Fruit fly (Drosophila melanogaster) whole organism, embryonic: ENCODE data around the gene Jhbp14.

Source experiments
- Antp ChIP-seq: fragments of 200-800 bp; sonication (Bioruptor generic); optimal IDR thresholded peaks from 3 replicates; lab custom pipeline; 2016; ENCODE audit warnings: missing biosample characterization, missing genetic modification characterization
- Bgb ChIP-seq: fragments of 200-800 bp; sonication (Bioruptor generic); IDR thresholded peaks from 2 replicates; pipeline ENCODE4 v1.3.6; 2022; ENCODE audit warnings: missing biosample characterization, missing genetic modification characterization; ENCODE audit not compliant: partially characterized antibody
- CG10462 ChIP-seq: fragments of 200-800 bp; sonication (Bioruptor generic); optimal IDR thresholded peaks from 2 replicates; lab custom pipeline; 2016; ENCODE audit warnings: missing biosample characterization, missing genetic modification characterization
- CG10654 ChIP-seq: fragments of 200-800 bp; sonication (Bioruptor generic); optimal IDR thresholded peaks from 2 replicates; lab custom pipeline; 2016; ENCODE audit warnings: missing biosample characterization, missing genetic modification characterization
- CG14710 ChIP-seq: fragments of 200-800 bp; sonication (Bioruptor generic); optimal IDR thresholded peaks from 3 replicates; lab custom pipeline; 2019; ENCODE audit warnings: missing biosample characterization, mild to moderate bottlenecking, missing genetic modification characterization, moderate library complexity
- CG14965 ChIP-seq: fragments of 200-800 bp; sonication (Bioruptor generic); optimal IDR thresholded peaks from 2 replicates; lab custom pipeline; 2016; ENCODE audit warnings: missing biosample characterization, missing genetic modification characterization, borderline replicate concordance
- CG15696 ChIP-seq: fragments of 200-800 bp; sonication (Bioruptor generic); optimal IDR thresholded peaks from 2 replicates; lab custom pipeline; 2019; ENCODE audit warnings: missing biosample characterization, mild to moderate bottlenecking, missing genetic modification characterization, moderate library complexity
- CG2199 ChIP-seq: fragments of 200-800 bp; sonication (Bioruptor generic); IDR thresholded peaks from 3 replicates; pipeline ENCODE4 v1.3.6; 2022; ENCODE audit warnings: missing biosample characterization, missing genetic modification characterization
- CG33557 ChIP-seq: fragments of 200-800 bp; sonication (Bioruptor generic); optimal IDR thresholded peaks from 2 replicates; lab custom pipeline; 2019; ENCODE audit warnings: missing biosample characterization, mild to moderate bottlenecking, missing genetic modification characterization, moderate library complexity
- CG34422 ChIP-seq: fragments of 200-800 bp; sonication (Bioruptor generic); IDR thresholded peaks from 3 replicates; pipeline ENCODE4 v1.3.6; 2022; ENCODE audit warnings: missing biosample characterization, missing genetic modification characterization
- CG4707 ChIP-seq: fragments of 200-800 bp; sonication (Bioruptor generic); optimal IDR thresholded peaks from 2 replicates; lab custom pipeline; 2018; ENCODE audit warnings: missing biosample characterization, mild to moderate bottlenecking, missing genetic modification characterization, moderate library complexity
- CG6683 ChIP-seq: fragments of 200-800 bp; sonication (Bioruptor generic); optimal IDR thresholded peaks from 2 replicates; lab custom pipeline; 2017; ENCODE audit warnings: missing biosample characterization, mild to moderate bottlenecking, missing genetic modification characterization, missing genetic modification reagents
- CG7745 ChIP-seq: fragments of 200-800 bp; sonication (Bioruptor generic); optimal IDR thresholded peaks from 2 replicates; lab custom pipeline; 2018; ENCODE audit warnings: missing biosample characterization, mild to moderate bottlenecking, missing genetic modification characterization, moderate library complexity
- CG8089 ChIP-seq: fragments of 200-800 bp; sonication (Bioruptor generic); optimal IDR thresholded peaks from 3 replicates; lab custom pipeline; 2016; ENCODE audit warnings: missing biosample characterization, missing genetic modification characterization
- CG8944 ChIP-seq: fragments of 200-800 bp; sonication (Bioruptor generic); optimal IDR thresholded peaks from 3 replicates; lab custom pipeline; 2016; ENCODE audit warnings: missing biosample characterization, missing genetic modification characterization
- CG9215 ChIP-seq: fragments of 200-800 bp; sonication (Bioruptor generic); IDR thresholded peaks from 2 replicates; pipeline ENCODE4 v1.3.6; 2022; ENCODE audit warnings: missing biosample characterization, missing genetic modification characterization
- CTCF ChIP-seq: fragments of 200-800 bp; sonication (Bioruptor generic); optimal IDR thresholded peaks from 2 replicates; lab custom pipeline; 2017; ENCODE audit warnings: missing biosample characterization, mild to moderate bottlenecking, missing genetic modification characterization, moderate library complexity
- GATAe ChIP-seq: fragments of 200-800 bp; sonication (Bioruptor generic); conservative IDR thresholded peaks from 2 replicates; pipeline ENCODE4 v1.3.6; 2022; ENCODE audit warnings: missing biosample characterization, missing genetic modification characterization
- Gsc ChIP-seq: fragments of 200-800 bp; sonication (Bioruptor generic); IDR thresholded peaks from 2 replicates; pipeline ENCODE4 v1.3.6; 2022; ENCODE audit warnings: missing biosample characterization, missing genetic modification characterization
- Gug ChIP-seq: fragments of 200-800 bp; sonication (Bioruptor generic); IDR thresholded peaks from 4 replicates; pipeline ENCODE4 v1.3.6; 2022; ENCODE audit warnings: missing biosample characterization, missing genetic modification characterization
- HLH4C ChIP-seq: fragments of 200-800 bp; sonication (Bioruptor generic); IDR thresholded peaks from 3 replicates; pipeline ENCODE4 v1.3.6; 2022; ENCODE audit warnings: missing biosample characterization, missing genetic modification characterization; ENCODE audit not compliant: partially characterized antibody
- Hsf ChIP-seq: fragments of 200-800 bp; sonication (Bioruptor generic); optimal IDR thresholded peaks from 3 replicates; lab custom pipeline; 2016; ENCODE audit warnings: missing biosample characterization, missing genetic modification characterization
- Jarid2 ChIP-seq: fragments of 200-800 bp; sonication (Bioruptor generic); optimal IDR thresholded peaks from 3 replicates; lab custom pipeline; 2017; ENCODE audit warnings: mild to moderate bottlenecking, missing biosample characterization, missing genetic modification reagents, missing genetic modification characterization
- Med ChIP-seq: fragments of 200-800 bp; sonication (Bioruptor generic); peaks from one replicate; lab custom pipeline; 2016; ENCODE audit warnings: missing biosample characterization, missing genetic modification characterization, mild to moderate bottlenecking, inconsistent platforms, moderate library complexity
- Meics ChIP-seq: fragments of 200-800 bp; sonication (Bioruptor generic); optimal IDR thresholded peaks from 2 replicates; lab custom pipeline; 2017; ENCODE audit warnings: missing biosample characterization, mild to moderate bottlenecking, missing genetic modification characterization
- Neu2 ChIP-seq: fragments of 200-800 bp; sonication (Bioruptor generic); optimal IDR thresholded peaks from 3 replicates; lab custom pipeline; 2016; ENCODE audit warnings: missing biosample characterization, missing genetic modification characterization, borderline replicate concordance
- Side ChIP-seq: fragments of 200-800 bp; sonication (Bioruptor generic); optimal IDR thresholded peaks from 2 replicates; lab custom pipeline; 2016; ENCODE audit warnings: missing biosample characterization, missing genetic modification characterization
- Six4 ChIP-seq: fragments of 200-800 bp; sonication (Bioruptor generic); optimal IDR thresholded peaks from 2 replicates; lab custom pipeline; 2016; ENCODE audit warnings: missing biosample characterization, missing genetic modification characterization
- Sox102F ChIP-seq: fragments of 200-800 bp; sonication (Bioruptor generic); optimal IDR thresholded peaks from 2 replicates; lab custom pipeline; 2018; ENCODE audit warnings: missing biosample characterization, mild to moderate bottlenecking, missing genetic modification characterization, moderate library complexity
- Ssrp ChIP-seq: fragments of 200-800 bp; sonication (Bioruptor generic); optimal IDR thresholded peaks from 2 replicates; lab custom pipeline; 2018; ENCODE audit warnings: missing biosample characterization, mild to moderate bottlenecking, missing genetic modification characterization, moderate library complexity
- bsh ChIP-seq, 2 experiments: fragments of 200-800 bp; sonication (Bioruptor generic); optimal IDR thresholded peaks; 2 replicates each; lab custom pipeline; 2017 to 2018; ENCODE audit warnings: mild to moderate bottlenecking in 2 of 2, missing biosample characterization in 2 of 2, missing genetic modification characterization in 2 of 2, moderate library complexity in 1 of 2
- cas ChIP-seq: fragments of 200-800 bp; sonication (Bioruptor generic); IDR thresholded peaks from 2 replicates; pipeline ENCODE4 v1.3.6; 2022; ENCODE audit warnings: missing biosample characterization, missing genetic modification characterization
- chinmo ChIP-seq: fragments of 200-800 bp; sonication (Bioruptor generic); IDR thresholded peaks from 4 replicates; pipeline ENCODE4 v1.3.6; 2022; ENCODE audit warnings: missing biosample characterization, missing genetic modification characterization; ENCODE audit not compliant: partially characterized antibody
- crc ChIP-seq: fragments of 200-800 bp; sonication (Bioruptor generic); optimal IDR thresholded peaks from 2 replicates; lab custom pipeline; 2016; ENCODE audit warnings: missing biosample characterization, missing genetic modification characterization
- dmrt11E ChIP-seq: fragments of 200-800 bp; sonication (Bioruptor generic); optimal IDR thresholded peaks from 3 replicates; lab custom pipeline; 2018; ENCODE audit warnings: missing biosample characterization, mild to moderate bottlenecking, missing genetic modification characterization, moderate library complexity
- fu2 ChIP-seq: fragments of 200-800 bp; sonication (Bioruptor generic); optimal IDR thresholded peaks from 2 replicates; lab custom pipeline; 2016; ENCODE audit warnings: missing biosample characterization, missing genetic modification characterization
- hb ChIP-seq: fragments of 200-800 bp; sonication (Bioruptor generic); IDR thresholded peaks from 3 replicates; pipeline ENCODE4 v1.3.6; 2022; ENCODE audit warnings: missing biosample characterization, missing genetic modification characterization; ENCODE audit not compliant: partially characterized antibody
- nom ChIP-seq: fragments of 200-800 bp; sonication (Bioruptor generic); optimal IDR thresholded peaks from 2 replicates; lab custom pipeline; 2017; ENCODE audit warnings: missing biosample characterization, missing genetic modification characterization, mild to moderate bottlenecking, moderate library complexity, missing genetic modification reagents
- odd ChIP-seq: fragments of 200-800 bp; sonication (Bioruptor generic); optimal IDR thresholded peaks from 2 replicates; lab custom pipeline; 2017; ENCODE audit warnings: missing biosample characterization, mild to moderate bottlenecking, missing genetic modification characterization
- pho ChIP-seq: fragments of 200-800 bp; sonication (Bioruptor generic); optimal IDR thresholded peaks from 2 replicates; lab custom pipeline; 2016; ENCODE audit warnings: missing biosample characterization, missing genetic modification characterization
- phol ChIP-seq: fragments of 200-800 bp; sonication (Bioruptor generic); optimal IDR thresholded peaks from 3 replicates; lab custom pipeline; 2018; ENCODE audit warnings: missing biosample characterization, mild to moderate bottlenecking, missing genetic modification characterization, moderate library complexity
- pros ChIP-seq: fragments of 200-800 bp; sonication (Bioruptor generic); optimal IDR thresholded peaks from 3 replicates; lab custom pipeline; 2019; ENCODE audit warnings: missing biosample characterization, mild to moderate bottlenecking, missing genetic modification characterization, moderate library complexity
- scrt ChIP-seq: fragments of 200-800 bp; sonication (Bioruptor generic); optimal IDR thresholded peaks from 2 replicates; lab custom pipeline; 2018; ENCODE audit warnings: missing biosample characterization, mild to moderate bottlenecking, missing genetic modification characterization, moderate library complexity
- sisA ChIP-seq: fragments of 200-800 bp; sonication (Bioruptor generic); IDR thresholded peaks from 2 replicates; pipeline ENCODE4 v1.3.6; 2022; ENCODE audit warnings: missing biosample characterization, missing genetic modification characterization
- sob ChIP-seq: fragments of 200-800 bp; sonication (Bioruptor generic); IDR thresholded peaks from 2 replicates; pipeline ENCODE4 v1.3.6; 2022; ENCODE audit warnings: missing biosample characterization, missing genetic modification characterization
- sr ChIP-seq: fragments of 200-800 bp; sonication (Bioruptor generic); IDR thresholded peaks from 3 replicates; pipeline ENCODE4 v1.3.6; 2022; ENCODE audit warnings: missing biosample characterization, missing genetic modification characterization
- trh ChIP-seq: fragments of 200-800 bp; sonication (Bioruptor generic); optimal IDR thresholded peaks from 2 replicates; lab custom pipeline; 2016; ENCODE audit warnings: missing biosample characterization, missing genetic modification characterization
- zen2 ChIP-seq: fragments of 200-800 bp; sonication (Bioruptor generic); IDR thresholded peaks from 3 replicates; pipeline ENCODE4 v1.3.6; 2022; ENCODE audit warnings: missing biosample characterization, missing genetic modification characterization; ENCODE audit not compliant: partially characterized antibody

The Jhbp14 gene

DNA sequence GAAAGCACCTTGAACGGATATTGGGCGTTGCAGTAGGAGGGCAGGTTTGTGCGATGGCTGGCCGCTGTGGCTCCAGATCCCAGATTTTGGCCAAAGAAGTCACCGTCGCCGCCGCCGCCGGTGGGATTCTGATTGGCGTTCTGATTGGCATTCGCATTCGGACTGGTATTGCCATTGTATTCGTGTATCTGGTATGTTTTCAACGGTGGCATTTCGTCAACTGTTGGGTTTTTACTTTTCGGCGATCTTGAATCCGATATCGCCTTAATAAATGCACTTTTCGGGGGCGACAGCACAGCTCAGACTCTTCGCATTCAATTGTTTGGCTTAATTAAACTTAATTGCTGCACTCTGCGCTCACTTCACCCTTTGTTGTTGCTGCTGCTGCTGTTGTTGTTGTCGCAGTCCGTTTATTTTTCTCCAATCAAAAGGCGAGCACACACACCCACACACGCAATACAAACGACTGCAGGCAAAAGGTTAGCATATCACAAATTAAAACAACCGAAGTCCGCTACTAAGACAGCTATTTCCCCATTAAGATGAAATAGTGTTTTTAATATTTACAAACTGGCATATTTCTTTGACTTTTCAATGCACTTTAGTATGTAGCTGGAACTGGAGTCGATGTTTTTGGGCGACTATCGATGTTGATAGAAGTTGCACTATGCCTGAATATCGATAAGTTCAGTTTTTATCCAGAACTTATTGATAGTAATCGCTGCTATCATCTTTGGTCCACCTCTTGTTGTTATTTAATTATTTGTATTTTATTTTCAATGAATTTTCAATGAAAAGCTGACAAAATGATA is 16.8 kb upstream of the Jhbp14 start, which contains the start of the genes CG9426 and mRF1 (continued):
- TF ChIP-seq Sox102F (GFP tag; lab: Kevin White, UChicago) (no peak), sr (GFP tag; lab: Robert Waterston, UW) (peak; percentile 18; the same call in 1 of the 3 replicates), CG15696 (tag; lab: Kevin White, UChicago) (no peak), Side (GFP tag; lab: Kevin White, UChicago) (no peak), Antp (no peak), hb (peak; percentile 94), CG33557 (GFP tag; lab: Kevin White, UChicago) (no peak), CG34422 (GFP tag; lab: Robert Waterston, UW) (peak; percentile 65; the same call in 1 of the 3 replicates), CTCF (no peak), dmrt11E (tag; lab: Kevin White, UChicago) (no peak), CG8089 (GFP tag; lab: Kevin White, UChicago) (no peak), CG8944 (GFP tag; lab: Kevin White, UChicago) (no peak), odd (no peak), Neu2 (GFP tag; lab: Kevin White, UChicago) (peak; percentile 21), fu2 (peak; percentile 14), sob (GFP tag; lab: Robert Waterston, UW) (peak; percentile 43; the same call in 1 of the 2 replicates), Med (GFP tag; lab: Kevin White, UChicago) (peak; percentile 91), phol (peak; percentile 22), pros (GFP tag; lab: Kevin White, UChicago) (no peak), crc (GFP tag; lab: Kevin White, UChicago) (no peak), cas (GFP tag; lab: Robert Waterston, UW) (no peak), sisA (no peak), Gug (no peak; the same call in 3 of the 4 replicates), Meics (GFP tag; lab: Kevin White, UChicago) (no peak), GATAe (GFP tag; lab: Robert Waterston, UW) (no peak), Six4 (GFP tag; lab: Kevin White, UChicago) (no peak), chinmo (GFP tag; lab: Robert Waterston, UW) (peak; percentile 98), trh (GFP tag; lab: Kevin White, UChicago) (no peak), CG4707 (GFP tag; lab: Kevin White, UChicago) (no peak), Hsf (GFP tag; lab: Kevin White, UChicago) (peak; percentile 31), CG9215 (GFP tag; lab: Robert Waterston, UW) (no peak), Gsc (no peak), zen2 (peak; percentile 95), CG14965 (GFP tag; lab: Kevin White, UChicago) (no peak), CG10462 (GFP tag; lab: Kevin White, UChicago) (no peak), CG2199 (no peak), CG6683 (GFP tag; lab: Kevin White, UChicago) (no peak), HLH4C (GFP tag; lab: Robert Waterston, UW) (peak; percentile 97), CG14710 (peak; percentile 58), Ssrp (tag; lab: Kevin White, UChicago) (no peak), CG7745 (tag; lab: Kevin White, UChicago) (no peak), pho (GFP tag; lab: Kevin White, UChicago) (peak; percentile 30), CG10654 (no peak), scrt (no peak), nom (no peak), Bgb (GFP tag; lab: Robert Waterston, UW) (peak; percentile 97), Jarid2 (GFP tag; lab: Kevin White, UChicago) (peak; percentile 7), bsh (GFP tag; optimal IDR thresholded peaks at IDR 0.05; lab: Kevin White, UChicago) (no peak)
